Worm (Caenorhabditis elegans) whole organism, young adult: Measurements from ENCODE around the gene fkh-4.

ENCODE experiments used
- athp-1 ChIP-seq: sonication (generic microtip); optimal IDR thresholded peaks from 2 replicates; lab custom pipeline; 2017; ENCODE audit warnings: mild to moderate bottlenecking, missing genetic modification characterization, missing compliant biosample characterization
- ceh-79 ChIP-seq: sonication (generic microtip); optimal IDR thresholded peaks from 2 replicates; lab custom pipeline; 2017; ENCODE audit warnings: mild to moderate bottlenecking, missing genetic modification characterization, missing compliant biosample characterization
- fkh-3 ChIP-seq: sonication (generic microtip); optimal IDR thresholded peaks from 2 replicates; lab custom pipeline; 2016; ENCODE audit warnings: mild to moderate bottlenecking, missing genetic modification characterization, missing compliant biosample characterization
- him-1 ChIP-seq: sonication (generic microtip); optimal IDR thresholded peaks from 2 replicates; lab custom pipeline; 2016; ENCODE audit warnings: missing genotype, missing genetic modification reagents, missing genetic modification characterization, missing compliant biosample characterization
- hmg-20 ChIP-seq: fragments of 200-800 bp; sonication (Bioruptor generic); IDR thresholded peaks from 2 replicates; pipeline ENCODE4 v1.3.6; 2022; ENCODE audit warnings: missing genetic modification reagents, missing genetic modification characterization, missing compliant biosample characterization
- madf-6 ChIP-seq: fragments of 200-800 bp; sonication (Bioruptor generic); IDR thresholded peaks from 2 replicates; pipeline ENCODE4 v1.3.6; 2022; ENCODE audit warnings: missing genetic modification reagents, missing genetic modification characterization, missing compliant biosample characterization
- pha-4 ChIP-seq: fragments of 150-350 bp; sonication (generic microtip); optimal IDR thresholded peaks from 2 replicates; lab custom pipeline; 2014; ENCODE audit warnings: missing biosample characterization, missing genetic modification reagents, missing genetic modification characterization

ce11 chrX:13419884-13420339 is 8.7 kb downstream of the fkh-4 start, which contains the start of gene C29F7.3:
- TF ChIP-seq athp-1 (tag; lab: Kevin White, UChicago) (no peak), hmg-20 (GFP tag; lab: Robert Waterston, UW) (no peak), him-1 (tag; lab: Kevin White, UChicago) (no peak), fkh-3 (no peak), ceh-79 (tag; lab: Kevin White, UChicago) (no peak), pha-4 (tag; lab: Kevin White, UChicago) (no peak), madf-6 (GFP tag; lab: Robert Waterston, UW) (no peak)
